Fruit fly (Drosophila melanogaster): ENCODE data around the gene CG3916.

dm6 chr3R:12219497-12219896, 9.7 kb upstream of the CG3916 start, which contains the start of gene Cog1:
- TF ChIP-seq CG6163 (GFP tag; IDR thresholded peaks at IDR 0.05) (no peak), Sox15 (GFP tag; optimal IDR thresholded peaks at IDR 0.05) (no peak), Blimp-1 (GFP tag; optimal IDR thresholded peaks at IDR 0.05) (no peak), Sox102F (GFP tag; optimal IDR thresholded peaks at IDR 0.05) (no peak), CG6854 (GFP tag; optimal IDR thresholded peaks at IDR 0.05) (no peak), CG15336 (GFP tag; IDR thresholded peaks at IDR 0.05) (no peak), fd59A (GFP tag; optimal IDR thresholded peaks at IDR 0.05) (no peak), fkh (GFP tag; optimal IDR thresholded peaks at IDR 0.05) (no peak), CG8319 (GFP tag; optimal IDR thresholded peaks at IDR 0.05) (no peak), CG7368 (GFP tag; optimal IDR thresholded peaks at IDR 0.05) (no peak), CG6276 (GFP tag; optimal IDR thresholded peaks at IDR 0.05) (no peak), esn (GFP tag; optimal IDR thresholded peaks at IDR 0.05) (no peak)
